Fruit fly (Drosophila melanogaster): Measurements from ENCODE around the gene CG34452.

DNA sequence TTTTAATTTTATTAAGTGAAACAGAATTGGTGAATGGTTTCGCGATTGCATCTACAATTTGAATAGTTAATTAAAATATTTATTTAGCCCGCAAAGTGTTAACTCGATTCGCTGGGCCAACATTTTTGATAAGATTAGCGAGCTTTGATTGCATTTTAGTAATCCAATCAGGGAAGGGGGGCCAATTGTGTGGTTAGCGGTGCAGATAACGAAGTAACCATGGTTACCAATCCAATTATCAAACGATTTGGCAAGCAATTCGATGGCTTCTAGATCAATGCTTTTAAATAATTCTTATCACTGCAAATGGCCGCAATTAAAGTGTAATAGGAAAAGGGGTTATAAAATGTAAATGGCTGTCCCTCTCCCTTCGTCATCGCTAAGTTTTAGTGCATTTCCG is 4.7 kb upstream of the CG34452 start:
- no peak for TF ChIP-seq Sin3A (optimal IDR thresholded peaks at IDR 0.05)
- no peak for TF ChIP-seq insv (optimal IDR thresholded peaks at IDR 0.05)
- no peak for TF ChIP-seq Myc (optimal IDR thresholded peaks at IDR 0.05)
- no peak for TF ChIP-seq psq (optimal IDR thresholded peaks at IDR 0.05)
- TF ChIP-seq h (optimal IDR thresholded peaks at IDR 0.05), result no peak
- no peak for TF ChIP-seq ttk (optimal IDR thresholded peaks at IDR 0.05)
